Fruit fly (Drosophila melanogaster) Kc167 (cell line): ENCODE data around the gene CG14356.

Experiments used
- Myc ChIP-seq: fragments of >200 bp; optimal IDR thresholded peaks from 2 replicates; lab custom pipeline; 2017; ENCODE audit warnings: missing external identifiers
- Sin3A ChIP-seq: fragments of >200 bp; optimal IDR thresholded peaks from 2 replicates; lab custom pipeline; 2018; ENCODE audit warnings: missing external identifiers
- h ChIP-seq: fragments of >200 bp; optimal IDR thresholded peaks from 3 replicates; lab custom pipeline; 2018; ENCODE audit warnings: missing external identifiers
- insv ChIP-seq: fragments of >200 bp; optimal IDR thresholded peaks from 3 replicates; lab custom pipeline; 2018; ENCODE audit warnings: missing external identifiers
- psq ChIP-seq: fragments of >200 bp; optimal IDR thresholded peaks from 2 replicates; lab custom pipeline; 2017; ENCODE audit warnings: missing external identifiers
- ttk ChIP-seq: sonication (Bioruptor generic); optimal IDR thresholded peaks from 2 replicates; lab custom pipeline; 2017; ENCODE audit warnings: missing external identifiers

DNA sequence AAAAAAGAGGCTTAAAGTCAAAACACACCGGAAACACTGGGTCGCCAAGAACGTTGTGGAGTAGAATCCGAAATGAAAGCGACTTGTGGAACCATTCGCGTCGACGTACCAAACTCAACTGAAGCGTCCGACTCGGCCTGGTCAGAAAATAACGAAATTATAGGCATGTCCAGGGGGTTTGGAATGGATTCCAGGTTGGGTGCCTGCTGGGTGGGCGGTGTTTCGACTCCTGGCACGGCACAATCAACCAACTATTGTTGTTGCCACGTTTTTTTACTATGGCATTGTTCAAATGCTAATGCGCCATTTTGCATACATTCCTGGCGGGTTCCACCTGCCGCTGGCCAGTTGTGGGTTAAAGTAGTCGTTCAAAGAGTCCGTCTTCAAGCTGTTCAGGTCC is 13.5 kb downstream of the CG14356 start, which contains the start of gene Kif19A:
- TF ChIP-seq Sin3A (lab: Kevin White, UChicago) = no peak
- no peak for TF ChIP-seq Myc (lab: Kevin White, UChicago)
- TF ChIP-seq h (lab: Kevin White, UChicago) = no peak
- no peak for TF ChIP-seq psq (lab: Kevin White, UChicago)
- TF ChIP-seq insv (lab: Kevin White, UChicago) = no peak
- TF ChIP-seq ttk (lab: Kevin White, UChicago) = no peak
